Fruit fly (Drosophila melanogaster): ENCODE results near the gene CG11106.

CG11106 gene

DNA sequence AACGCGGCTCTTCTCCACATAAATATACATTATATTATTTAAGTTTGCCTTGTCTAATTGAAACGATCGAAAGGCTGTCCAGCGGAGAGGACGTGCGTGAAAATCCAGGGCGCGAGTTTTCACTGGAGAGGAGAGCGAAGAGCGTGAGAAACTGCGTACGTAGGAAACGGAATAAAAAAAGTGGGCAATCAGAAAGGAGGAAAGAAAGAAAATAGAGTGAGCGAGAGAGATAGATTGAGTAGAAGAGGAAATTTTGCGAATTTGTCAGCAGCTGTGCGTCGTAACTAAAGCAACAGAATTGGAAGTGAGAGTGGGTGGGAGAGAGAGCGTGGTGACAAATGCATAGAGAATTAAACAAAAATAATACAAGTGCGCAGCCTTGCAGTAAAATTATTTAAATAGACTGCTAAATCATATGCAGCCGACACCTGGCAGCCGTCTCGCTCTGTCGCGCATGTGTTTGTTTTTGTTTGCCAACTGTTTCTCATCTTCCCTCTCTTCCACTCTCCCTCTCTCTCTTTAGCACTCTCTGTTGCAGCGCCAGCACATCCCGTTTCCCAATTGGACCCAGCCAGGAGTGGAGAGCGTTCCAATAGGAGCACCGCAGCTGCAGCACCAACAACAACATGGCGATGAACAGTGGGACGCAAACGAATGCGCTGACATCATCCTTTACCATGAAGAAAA is 47.4 kb upstream of the CG11106 start (continued):
- TF ChIP-seq D (optimal IDR thresholded peaks at IDR 0.05) (peak; percentile 14), D (GFP tag; optimal IDR thresholded peaks at IDR 0.05) (no peak), CG8944 (GFP tag; optimal IDR thresholded peaks at IDR 0.05) (no peak), twi (tag; optimal IDR thresholded peaks at IDR 0.05) (peak; percentile 22), her (GFP tag; optimal IDR thresholded peaks at IDR 0.05) (no peak), dmrt99B (tag; optimal IDR thresholded peaks at IDR 0.05) (no peak), MESR4 (GFP tag; optimal IDR thresholded peaks at IDR 0.05) (peak; percentile 55), TFAM (GFP tag; optimal IDR thresholded peaks at IDR 0.05) (no peak), CG32532 (GFP tag; IDR thresholded peaks at IDR 0.05) (no peak), CG7372 (GFP tag; IDR thresholded peaks at IDR 0.05) (no peak), CG11093 (GFP tag; IDR thresholded peaks at IDR 0.05) (no peak), CG10267 (tag; optimal IDR thresholded peaks at IDR 0.05) (no peak), nom (GFP tag; optimal IDR thresholded peaks at IDR 0.05) (peak; percentile 22), H15 (GFP tag; IDR thresholded peaks at IDR 0.05) (no peak), ssp (GFP tag; IDR thresholded peaks at IDR 0.05) (no peak), jumu (GFP tag; optimal IDR thresholded peaks at IDR 0.05) (no peak), CG9817 (tag; optimal IDR thresholded peaks at IDR 0.05) (no peak), inv (GFP tag; IDR thresholded peaks at IDR 0.05; ENCODE audit: partially characterized antibody) (no peak), schlank (tag; optimal IDR thresholded peaks at IDR 0.05) (no peak), CG18262 (tag; optimal IDR thresholded peaks at IDR 0.05) (no peak), Trl (optimal IDR thresholded peaks at IDR 0.05) (peak; percentile 79 to 86), Trl (GFP tag; optimal IDR thresholded peaks at IDR 0.05) (no peak), CG10543 (GFP tag; optimal IDR thresholded peaks at IDR 0.05) (no peak), sc (optimal IDR thresholded peaks at IDR 0.05) (no peak), sc (GFP tag; optimal IDR thresholded peaks at IDR 0.05) (no peak), hb (GFP tag; IDR thresholded peaks at IDR 0.05; ENCODE audit: partially characterized antibody) (no peak), CG2712 (tag; optimal IDR thresholded peaks at IDR 0.05) (no peak), gem (tag; optimal IDR thresholded peaks at IDR 0.05) (no peak), insv (GFP tag; optimal IDR thresholded peaks at IDR 0.05) (peak; percentile 93 to 97), yki (optimal IDR thresholded peaks at IDR 0.05) (peak; percentile 43), CG17385 (GFP tag; optimal IDR thresholded peaks at IDR 0.05) (peak; percentile 70), Hmx (GFP tag; optimal IDR thresholded peaks at IDR 0.05) (no peak), grau (tag; optimal IDR thresholded peaks at IDR 0.05) (no peak), Hmr (GFP tag; optimal IDR thresholded peaks at IDR 0.05) (no peak), CG12071 (GFP tag; optimal IDR thresholded peaks at IDR 0.05) (no peak), Eip74EF (GFP tag; optimal IDR thresholded peaks at IDR 0.05) (no peak), sob (GFP tag; IDR thresholded peaks at IDR 0.05) (no peak), zfh2 (GFP tag; optimal IDR thresholded peaks at IDR 0.05) (no peak), CG11695 (GFP tag; IDR thresholded peaks at IDR 0.05) (no peak), ATbp (GFP tag; optimal IDR thresholded peaks at IDR 0.05) (no peak), danr (GFP tag; IDR thresholded peaks at IDR 0.05) (no peak), CG14710 (tag; optimal IDR thresholded peaks at IDR 0.05) (no peak), CG2199 (GFP tag; IDR thresholded peaks at IDR 0.05) (no peak), CG9437 (GFP tag; optimal IDR thresholded peaks at IDR 0.05) (no peak), sens-2 (GFP tag; IDR thresholded peaks at IDR 0.05) (no peak), oc (tag; optimal IDR thresholded peaks at IDR 0.05) (no peak), Kr (GFP tag; optimal IDR thresholded peaks at IDR 0.05) (no peak), CG4404 (GFP tag; IDR thresholded peaks at IDR 0.05) (no peak), maf-S (GFP tag; optimal IDR thresholded peaks at IDR 0.05) (no peak)

Measured in whole organism, embryonic.